Fruit fly (Drosophila melanogaster): ENCODE measurements around the gene sba.

- TF ChIP-seq CG8478 (optimal IDR thresholded peaks at IDR 0.05) (no peak), Dip3 (GFP tag; optimal IDR thresholded peaks at IDR 0.05) (no peak), CG2120 (GFP tag; optimal IDR thresholded peaks at IDR 0.05) (no peak), CTCF (GFP tag; optimal IDR thresholded peaks at IDR 0.05) (no peak), Hr78 (GFP tag; optimal IDR thresholded peaks at IDR 0.05) (no peak), Hsf (GFP tag; optimal IDR thresholded peaks at IDR 0.05) (no peak), CG7357 (GFP tag; IDR thresholded peaks at IDR 0.05) (no peak), HLH3B (GFP tag; IDR thresholded peaks at IDR 0.05) (no peak), lmd (GFP tag; IDR thresholded peaks at IDR 0.05) (no peak), CG11696 (GFP tag; IDR thresholded peaks at IDR 0.05) (no peak)
Observed at dm6 chr3R:23940840-23941364, 18.1 kb upstream of the sba start.

Data from whole organism, embryonic.